Fruit fly (Drosophila melanogaster): ENCODE data around the gene alpha-Est2.

alpha-Est2 gene

DNA sequence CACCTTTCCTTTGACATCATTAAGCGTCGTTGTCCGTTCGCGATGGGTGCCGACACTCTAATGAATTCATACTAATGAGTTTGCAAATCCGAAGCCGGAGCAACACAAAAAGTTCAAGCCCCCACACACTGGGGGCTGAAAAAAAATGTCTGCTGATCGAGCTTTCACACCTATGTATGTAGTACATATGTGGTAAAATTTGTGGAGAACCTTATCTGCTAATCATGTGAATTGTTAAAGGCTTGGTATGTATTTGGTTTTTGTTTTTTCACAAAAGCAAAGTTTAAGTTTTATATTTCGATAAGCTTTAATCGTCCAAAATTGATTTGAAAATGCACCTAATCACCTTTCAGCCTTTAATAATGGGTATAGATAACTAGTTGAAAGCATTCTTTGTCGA lies 5.3 kb upstream of the alpha-Est2 start, which contains the start of gene alpha-Est5 (continued):
- TF ChIP-seq Nf-YC (tag; optimal IDR thresholded peaks at IDR 0.05) (no peak), run (tag; optimal IDR thresholded peaks at IDR 0.05) (no peak), CG12942 (GFP tag; optimal IDR thresholded peaks at IDR 0.05) (no peak), Hmr (GFP tag; optimal IDR thresholded peaks at IDR 0.05) (peak; percentile 1), sd (tag; optimal IDR thresholded peaks at IDR 0.05) (peak; percentile 71), Deaf1 (tag; optimal IDR thresholded peaks at IDR 0.05) (no peak), Atf6 (GFP tag; IDR thresholded peaks at IDR 0.05) (no peak), Meics (GFP tag; optimal IDR thresholded peaks at IDR 0.05) (no peak), CG15269 (tag; optimal IDR thresholded peaks at IDR 0.05) (no peak), ranshi (GFP tag; IDR thresholded peaks at IDR 0.05) (no peak), CG13123 (GFP tag; optimal IDR thresholded peaks at IDR 0.05) (no peak), CG15514 (GFP tag; optimal IDR thresholded peaks at IDR 0.05) (peak; percentile 2), Ravus (GFP tag; IDR thresholded peaks at IDR 0.05) (no peak), CG7357 (GFP tag; IDR thresholded peaks at IDR 0.05) (no peak), sug (tag; optimal IDR thresholded peaks at IDR 0.05) (peak; percentile 53), Mes4 (GFP tag; optimal IDR thresholded peaks at IDR 0.05) (no peak), tgo (GFP tag; IDR thresholded peaks at IDR 0.05) (no peak), ttk (GFP tag; IDR thresholded peaks at IDR 0.05) (no peak), Sox102F (GFP tag; optimal IDR thresholded peaks at IDR 0.05) (no peak), Myb (GFP tag; optimal IDR thresholded peaks at IDR 0.05) (no peak), mirr (GFP tag; optimal IDR thresholded peaks at IDR 0.05) (peak; percentile 51), wek (GFP tag; optimal IDR thresholded peaks at IDR 0.05) (no peak)

DNA sequence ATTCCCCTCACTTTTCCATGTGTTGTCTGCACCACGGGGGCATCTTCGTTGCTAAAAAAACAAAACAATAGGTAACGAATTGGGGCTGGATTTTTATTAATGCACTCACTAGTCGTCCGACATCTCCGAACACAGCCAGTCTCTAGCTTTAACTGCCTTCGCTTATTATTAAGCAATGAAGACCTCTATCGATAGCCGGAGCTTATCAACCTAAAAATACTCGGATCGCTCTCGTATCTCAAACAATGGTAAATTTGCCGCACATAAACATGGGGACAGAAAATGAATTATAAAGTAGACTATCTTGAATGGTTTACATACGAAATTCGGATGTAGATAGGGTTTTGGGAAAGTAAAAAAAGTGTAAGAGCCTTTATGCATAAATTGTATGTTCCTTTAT lies 3.2 kb upstream of the alpha-Est2 start, which contains the start of gene alpha-Est4:
Gene alpha-Est4, minus strand, starts transcription at position 181 of the 400 bp plus-strand sequence.
- no peak for TF ChIP-seq nom (GFP tag; optimal IDR thresholded peaks at IDR 0.05)
- TF ChIP-seq bbx (GFP tag; IDR thresholded peaks at IDR 0.05; ENCODE audit: partially characterized antibody) = no peak
- no peak for TF ChIP-seq Usf (GFP tag; optimal IDR thresholded peaks at IDR 0.05)
- TF ChIP-seq grn (GFP tag; optimal IDR thresholded peaks at IDR 0.05) = peak; percentile 39
- no peak for TF ChIP-seq HLH54F (GFP tag; optimal IDR thresholded peaks at IDR 0.05)
- TF ChIP-seq CG7928 (GFP tag; optimal IDR thresholded peaks at IDR 0.05) = no peak
- no peak for TF ChIP-seq az2 (GFP tag; optimal IDR thresholded peaks at IDR 0.05)
- no peak for TF ChIP-seq Mad (GFP tag; optimal IDR thresholded peaks at IDR 0.05)
- TF ChIP-seq CG6791 (GFP tag; IDR thresholded peaks at IDR 0.05; ENCODE audit: partially characterized antibody) = no peak
- TF ChIP-seq exex (tag; optimal IDR thresholded peaks at IDR 0.05) = peak; percentile 81
- TF ChIP-seq CG42726 (GFP tag; IDR thresholded peaks at IDR 0.05; ENCODE audit: partially characterized antibody) = no peak
- no peak for TF ChIP-seq zen2 (GFP tag; IDR thresholded peaks at IDR 0.05; ENCODE audit: partially characterized antibody)
- TF ChIP-seq Fer2 (tag; optimal IDR thresholded peaks at IDR 0.05) = no peak
- no peak for TF ChIP-seq gro (GFP tag; optimal IDR thresholded peaks at IDR 0.05)
- TF ChIP-seq CG17186 (GFP tag; optimal IDR thresholded peaks at IDR 0.05) = no peak
- TF ChIP-seq CG12391 (tag; optimal IDR thresholded peaks at IDR 0.05) = no peak
- peak; percentile 60 for TF ChIP-seq mirr (GFP tag; optimal IDR thresholded peaks at IDR 0.05)
- no peak for TF ChIP-seq sima (GFP tag; optimal IDR thresholded peaks at IDR 0.05)
- no peak for TF ChIP-seq CG10462 (GFP tag; optimal IDR thresholded peaks at IDR 0.05)
- no peak for TF ChIP-seq en (GFP tag; optimal IDR thresholded peaks at IDR 0.05)
- TF ChIP-seq sug (tag; optimal IDR thresholded peaks at IDR 0.05) = peak; percentile 36
- TF ChIP-seq CG3281 (GFP tag; optimal IDR thresholded peaks at IDR 0.05) = no peak

Data from whole organism, embryonic.